In genomic region chr3R:19182848-19183247, dm6 we compare ENCODE assay signal across 1 fruit fly cellular context.
A peak's percentile ranks its signal among the peaks of the same experiment; 100 is the strongest.
TF ChIP-seq lines count a peak whose summit lies in the region.

No protein-coding gene starts in this region.

TF ChIP-seq in whole organism, embryonic, 481 proteins besides CTCF, POLR2A, EP300 and RAD21 (continued from another document and continues in another):
- TF ChIP-seq CG33557 (GFP tag; optimal IDR thresholded peaks at IDR 0.05; lab: Kevin White, UChicago) (no peak), CG10654 (GFP tag; optimal IDR thresholded peaks at IDR 0.05; lab: Kevin White, UChicago) (no peak), CG1233 (GFP tag; optimal IDR thresholded peaks at IDR 0.05; lab: Kevin White, UChicago) (no peak), bowl (GFP tag; IDR thresholded peaks at IDR 0.05; lab: Robert Waterston, UW) (peak; percentile 44; the same call in 1 of the 2 replicates), CG2678 (tag; optimal IDR thresholded peaks at IDR 0.05; lab: Kevin White, UChicago) (peak; percentile 55), HLH3B (GFP tag; IDR thresholded peaks at IDR 0.05; lab: Robert Waterston, UW) (peak; percentile 37; the same call in 1 of the 2 replicates), Aef1 (GFP tag; IDR thresholded peaks at IDR 0.05; lab: Robert Waterston, UW) (no peak), CG4707 (GFP tag; optimal IDR thresholded peaks at IDR 0.05; lab: Kevin White, UChicago) (peak; percentile 31), PHDP (tag; optimal IDR thresholded peaks at IDR 0.05; lab: Kevin White, UChicago) (no peak), Ptx1 (GFP tag; IDR thresholded peaks at IDR 0.05; lab: Robert Waterston, UW) (0 out of 2 replicates have a peak, but pooled peaks have one; percentile 13), bcd (GFP tag; optimal IDR thresholded peaks at IDR 0.05; lab: Kevin White, UChicago) (no peak), CG1832 (GFP tag; optimal IDR thresholded peaks at IDR 0.05; lab: Kevin White, UChicago) (no peak), CG9609 (GFP tag; optimal IDR thresholded peaks at IDR 0.05; lab: Kevin White, UChicago) (no peak), jigr1 (GFP tag; IDR thresholded peaks at IDR 0.05; lab: Robert Waterston, UW) (no peak), HmgD (GFP tag; optimal IDR thresholded peaks at IDR 0.05; lab: Kevin White, UChicago) (no peak), CG17385 (GFP tag; optimal IDR thresholded peaks at IDR 0.05; lab: Kevin White, UChicago) (no peak), CG10543 (GFP tag; optimal IDR thresholded peaks at IDR 0.05; lab: Kevin White, UChicago) (no peak), Atf3 (GFP tag; optimal IDR thresholded peaks at IDR 0.05; lab: Kevin White, UChicago) (no peak), kni (GFP tag; optimal IDR thresholded peaks at IDR 0.05; lab: Kevin White, UChicago) (peak; percentile 86), CG11504 (tag; optimal IDR thresholded peaks at IDR 0.05; lab: Kevin White, UChicago) (peak; percentile 10), CG1792 (GFP tag; optimal IDR thresholded peaks at IDR 0.05; lab: Kevin White, UChicago) (no peak), CG3407 (GFP tag; optimal IDR thresholded peaks at IDR 0.05; lab: Kevin White, UChicago) (peak; percentile 74), CG10209 (GFP tag; optimal IDR thresholded peaks at IDR 0.05; lab: Kevin White, UChicago) (peak; percentile 5), Sox102F (GFP tag; optimal IDR thresholded peaks at IDR 0.05; lab: Kevin White, UChicago) (peak; percentile 41), onecut (GFP tag; IDR thresholded peaks at IDR 0.05; lab: Robert Waterston, UW) (0 out of 2 replicates have a peak, but pooled peaks have one; percentile 20), da (GFP tag; optimal IDR thresholded peaks at IDR 0.05; lab: Kevin White, UChicago) (no peak), nerfin-2 (GFP tag; IDR thresholded peaks at IDR 0.05; lab: Robert Waterston, UW; ENCODE audit: partially characterized antibody) (no peak), CG3065 (GFP tag; optimal IDR thresholded peaks at IDR 0.05; lab: Kevin White, UChicago) (no peak), gce (GFP tag; IDR thresholded peaks at IDR 0.05; lab: Robert Waterston, UW) (peak; percentile 75; the same call in 1 of the 3 replicates), CG34224 (GFP tag; IDR thresholded peaks at IDR 0.05; lab: Robert Waterston, UW; ENCODE audit: partially characterized antibody) (no peak), Fer3 (tag; optimal IDR thresholded peaks at IDR 0.05; lab: Kevin White, UChicago) (no peak), Blimp-1 (GFP tag; optimal IDR thresholded peaks at IDR 0.05; lab: Kevin White, UChicago) (peak; percentile 92), ci (GFP tag; IDR thresholded peaks at IDR 0.05; lab: Robert Waterston, UW) (peak; percentile 81), HLH4C (GFP tag; IDR thresholded peaks at IDR 0.05; lab: Robert Waterston, UW; ENCODE audit: partially characterized antibody) (no peak), unpg (GFP tag; optimal IDR thresholded peaks at IDR 0.05; lab: Kevin White, UChicago) (peak; percentile 8), eyg (GFP tag; optimal IDR thresholded peaks at IDR 0.05; lab: Kevin White, UChicago) (no peak), Dip3 (GFP tag; optimal IDR thresholded peaks at IDR 0.05; lab: Kevin White, UChicago) (no peak), CG10274 (GFP tag; optimal IDR thresholded peaks at IDR 0.05; lab: Kevin White, UChicago) (no peak), Jarid2 (GFP tag; optimal IDR thresholded peaks at IDR 0.05; lab: Kevin White, UChicago) (peak; percentile 24), CG12155 (GFP tag; optimal IDR thresholded peaks at IDR 0.05; lab: Kevin White, UChicago) (no peak), so (GFP tag; IDR thresholded peaks at IDR 0.05; lab: Robert Waterston, UW) (no peak), ase (GFP tag; IDR thresholded peaks at IDR 0.05; lab: Robert Waterston, UW) (no peak), fd96Cb (tag; optimal IDR thresholded peaks at IDR 0.05; lab: Kevin White, UChicago) (no peak), CG13424 (tag; optimal IDR thresholded peaks at IDR 0.05; lab: Kevin White, UChicago) (peak; percentile 4), Drgx (GFP tag; IDR thresholded peaks at IDR 0.05; lab: Robert Waterston, UW) (no peak), Dad (GFP tag; optimal IDR thresholded peaks at IDR 0.05; lab: Kevin White, UChicago) (no peak), CG17361 (GFP tag; IDR thresholded peaks at IDR 0.05; lab: Robert Waterston, UW) (no peak), ERR (GFP tag; optimal IDR thresholded peaks at IDR 0.05; lab: Kevin White, UChicago) (no peak), knrl (GFP tag; IDR thresholded peaks at IDR 0.05; lab: Robert Waterston, UW; ENCODE audit: partially characterized antibody) (no peak), CG3281 (GFP tag; optimal IDR thresholded peaks at IDR 0.05; lab: Kevin White, UChicago) (no peak), ara (GFP tag; IDR thresholded peaks at IDR 0.05; lab: Robert Waterston, UW) (peak; percentile 45), Mes4 (GFP tag; optimal IDR thresholded peaks at IDR 0.05; lab: Kevin White, UChicago) (no peak), Sox100B (GFP tag; optimal IDR thresholded peaks at IDR 0.05; lab: Kevin White, UChicago) (peak; percentile 35), her (GFP tag; optimal IDR thresholded peaks at IDR 0.05; lab: Kevin White, UChicago) (no peak), sob (GFP tag; IDR thresholded peaks at IDR 0.05; lab: Robert Waterston, UW) (no peak), zfh1 (GFP tag; IDR thresholded peaks at IDR 0.05; lab: Robert Waterston, UW) (0 out of 3 replicates have a peak, but pooled peaks have one; percentile 30), CG13123 (GFP tag; optimal IDR thresholded peaks at IDR 0.05; lab: Kevin White, UChicago) (no peak), cg (GFP tag; optimal IDR thresholded peaks at IDR 0.05; lab: Kevin White, UChicago) (peak; percentile 17), CG15011 (GFP tag; optimal IDR thresholded peaks at IDR 0.05; lab: Kevin White, UChicago) (no peak), tna (GFP tag; IDR thresholded peaks at IDR 0.05; lab: Robert Waterston, UW; ENCODE audit: partially characterized antibody) (no peak), CG15696 (tag; optimal IDR thresholded peaks at IDR 0.05; lab: Kevin White, UChicago) (no peak), stc (GFP tag; IDR thresholded peaks at IDR 0.05; lab: Robert Waterston, UW) (0 out of 2 replicates have a peak, but pooled peaks have one; percentile 19), dati (GFP tag; IDR thresholded peaks at IDR 0.05; lab: Robert Waterston, UW) (no peak), tx (GFP tag; optimal IDR thresholded peaks at IDR 0.05; lab: Kevin White, UChicago) (no peak), ac (GFP tag; optimal IDR thresholded peaks at IDR 0.05; lab: Kevin White, UChicago) (no peak), CG6254 (GFP tag; optimal IDR thresholded peaks at IDR 0.05; lab: Kevin White, UChicago) (no peak), corto (GFP tag; optimal IDR thresholded peaks at IDR 0.05; lab: Kevin White, UChicago) (no peak), CG30431 (GFP tag; optimal IDR thresholded peaks at IDR 0.05; lab: Kevin White, UChicago) (no peak), Ravus (GFP tag; IDR thresholded peaks at IDR 0.05; lab: Robert Waterston, UW) (no peak), CG6689 (GFP tag; IDR thresholded peaks at IDR 0.05; lab: Robert Waterston, UW) (no peak), CG4360 (GFP tag; IDR thresholded peaks at IDR 0.05; lab: Robert Waterston, UW) (peak; percentile 16; the same call in 1 of the 2 replicates), Lim3 (GFP tag; IDR thresholded peaks at IDR 0.05; lab: Robert Waterston, UW) (peak; percentile 31; the same call in 1 of the 2 replicates), ranshi (GFP tag; IDR thresholded peaks at IDR 0.05; lab: Robert Waterston, UW) (no peak), sim (GFP tag; IDR thresholded peaks at IDR 0.05; lab: Robert Waterston, UW) (no peak), CG1024 (GFP tag; IDR thresholded peaks at IDR 0.05; lab: Robert Waterston, UW) (peak; percentile 44; the same call in 1 of the 2 replicates), Doc3 (GFP tag; IDR thresholded peaks at IDR 0.05; lab: Robert Waterston, UW; ENCODE audit: partially characterized antibody) (no peak), tap (tag; optimal IDR thresholded peaks at IDR 0.05; lab: Kevin White, UChicago) (no peak), Awh (GFP tag; IDR thresholded peaks at IDR 0.05; lab: Robert Waterston, UW) (peak; percentile 69), CG30020 (tag; optimal IDR thresholded peaks at IDR 0.05; lab: Kevin White, UChicago) (no peak), CG10366 (GFP tag; IDR thresholded peaks at IDR 0.05; lab: Robert Waterston, UW) (no peak), CG4617 (GFP tag; optimal IDR thresholded peaks at IDR 0.05; lab: Kevin White, UChicago; ENCODE audit: borderline replicate concordance) (no peak), nerfin-1 (tag; optimal IDR thresholded peaks at IDR 0.05; lab: Kevin White, UChicago) (peak; percentile 17), CG11696 (GFP tag; IDR thresholded peaks at IDR 0.05; lab: Robert Waterston, UW) (no peak), sens (GFP tag; lab: Kevin White, UChicago) (peak; percentile 63), Deaf1 (tag; optimal IDR thresholded peaks at IDR 0.05; lab: Kevin White, UChicago) (no peak), oc (tag; optimal IDR thresholded peaks at IDR 0.05; lab: Kevin White, UChicago) (peak; percentile 56), CG17568 (GFP tag; optimal IDR thresholded peaks at IDR 0.05; lab: Kevin White, UChicago) (peak; percentile 3), Oli (tag; optimal IDR thresholded peaks at IDR 0.05; lab: Kevin White, UChicago) (no peak), hkb (optimal IDR thresholded peaks at IDR 0.05; lab: Kevin White, UChicago) (no peak), hkb (GFP tag; IDR thresholded peaks at IDR 0.05; lab: Robert Waterston, UW) (no peak), CG9817 (tag; optimal IDR thresholded peaks at IDR 0.05; lab: Kevin White, UChicago) (no peak), CG16813 (GFP tag; IDR thresholded peaks at IDR 0.05; lab: Robert Waterston, UW; ENCODE audit: partially characterized antibody) (no peak), CG13894 (tag; optimal IDR thresholded peaks at IDR 0.05; lab: Kevin White, UChicago) (no peak), zen (tag; optimal IDR thresholded peaks at IDR 0.05; lab: Kevin White, UChicago) (no peak), CG15479 (GFP tag; optimal IDR thresholded peaks at IDR 0.05; lab: Kevin White, UChicago) (no peak), CG5245 (GFP tag; optimal IDR thresholded peaks at IDR 0.05; lab: Kevin White, UChicago) (no peak), vvl (GFP tag; IDR thresholded peaks at IDR 0.05; lab: Robert Waterston, UW) (peak; percentile 25; the same call in 1 of the 2 replicates), insv (GFP tag; optimal IDR thresholded peaks at IDR 0.05; lab: Kevin White, UChicago) (no peak), Usf (GFP tag; optimal IDR thresholded peaks at IDR 0.05; lab: Kevin White, UChicago) (no peak), ewg (GFP tag; optimal IDR thresholded peaks at IDR 0.05; lab: Kevin White, UChicago) (peak; percentile 42), CG15601 (tag; optimal IDR thresholded peaks at IDR 0.05; lab: Kevin White, UChicago) (peak; percentile 10), Gsc (GFP tag; IDR thresholded peaks at IDR 0.05; lab: Robert Waterston, UW) (no peak), C15 (GFP tag; IDR thresholded peaks at IDR 0.05; lab: Robert Waterston, UW) (no peak), CG16863 (GFP tag; optimal IDR thresholded peaks at IDR 0.05; lab: Kevin White, UChicago) (peak; percentile 8), CG8290 (GFP tag; optimal IDR thresholded peaks at IDR 0.05; lab: Kevin White, UChicago) (no peak), CG8290 (tag; optimal IDR thresholded peaks at IDR 0.05; lab: Kevin White, UChicago) (peak in 1 of 2 experiments; percentile 21), Lhr (GFP tag; optimal IDR thresholded peaks at IDR 0.05; lab: Kevin White, UChicago) (peak; percentile 36), CG7963 (GFP tag; IDR thresholded peaks at IDR 0.05; lab: Robert Waterston, UW; ENCODE audit: partially characterized antibody) (no peak), CG7987 (GFP tag; optimal IDR thresholded peaks at IDR 0.05; lab: Kevin White, UChicago) (no peak), sna (GFP tag; IDR thresholded peaks at IDR 0.05; lab: Robert Waterston, UW; ENCODE audit: partially characterized antibody) (no peak), D (optimal IDR thresholded peaks at IDR 0.05; lab: Kevin White, UChicago) (no peak), D (GFP tag; optimal IDR thresholded peaks at IDR 0.05; lab: Kevin White, UChicago) (peak; percentile 56), Spps (tag; optimal IDR thresholded peaks at IDR 0.05; lab: Kevin White, UChicago) (no peak), CG11456 (GFP tag; IDR thresholded peaks at IDR 0.05; lab: Robert Waterston, UW) (no peak), Ada2b (GFP tag; IDR thresholded peaks at IDR 0.05; lab: Robert Waterston, UW) (no peak), CoRest (tag; optimal IDR thresholded peaks at IDR 0.05; lab: Kevin White, UChicago) (no peak), Nf-YA (GFP tag; IDR thresholded peaks at IDR 0.05; lab: Robert Waterston, UW) (0 out of 2 replicates have a peak, but pooled peaks have one; percentile 17), CG12299 (tag; optimal IDR thresholded peaks at IDR 0.05; lab: Kevin White, UChicago) (peak; percentile 20), CG7786 (GFP tag; optimal IDR thresholded peaks at IDR 0.05; lab: Kevin White, UChicago) (no peak), ems (GFP tag; optimal IDR thresholded peaks at IDR 0.05; lab: Kevin White, UChicago) (no peak), CG14441 (GFP tag; IDR thresholded peaks at IDR 0.05; lab: Robert Waterston, UW) (no peak), klu (GFP tag; IDR thresholded peaks at IDR 0.05; lab: Robert Waterston, UW) (no peak), Dp (GFP tag; optimal IDR thresholded peaks at IDR 0.05; lab: Kevin White, UChicago) (no peak), Ssrp (tag; optimal IDR thresholded peaks at IDR 0.05; lab: Kevin White, UChicago) (no peak), CG5953 (GFP tag; IDR thresholded peaks at IDR 0.05; lab: Robert Waterston, UW) (peak; percentile 71), Hand (GFP tag; optimal IDR thresholded peaks at IDR 0.05; lab: Kevin White, UChicago) (no peak), Xbp1 (GFP tag; optimal IDR thresholded peaks at IDR 0.05; lab: Kevin White, UChicago) (no peak), fd64A (GFP tag; optimal IDR thresholded peaks at IDR 0.05; lab: Kevin White, UChicago) (peak; percentile 56), CG6683 (GFP tag; optimal IDR thresholded peaks at IDR 0.05; lab: Kevin White, UChicago) (no peak), exex (tag; optimal IDR thresholded peaks at IDR 0.05; lab: Kevin White, UChicago) (no peak), ssp (GFP tag; IDR thresholded peaks at IDR 0.05; lab: Robert Waterston, UW) (no peak), Eip74EF (GFP tag; optimal IDR thresholded peaks at IDR 0.05; lab: Kevin White, UChicago) (no peak), dmrt99B (tag; optimal IDR thresholded peaks at IDR 0.05; lab: Kevin White, UChicago) (peak; percentile 48), bab2 (GFP tag; optimal IDR thresholded peaks at IDR 0.05; lab: Kevin White, UChicago) (no peak), en (GFP tag; optimal IDR thresholded peaks at IDR 0.05; lab: Kevin White, UChicago) (no peak)
